Fruit fly (Drosophila melanogaster): Measurements from ENCODE around the gene X11L.
A peak's percentile ranks its signal among the peaks of the same experiment; 100 is the strongest.

Gene X11L

dm6 chrX:17578869-17579781, 20.3 kb upstream of the X11L start, which contains the start of gene Ankle2:
Gene Ankle2 (minus strand): TSS chrX:17579229.
- TF ChIP-seq CG17801 (GFP tag; optimal IDR thresholded peaks at IDR 0.05; ENCODE audit: partially characterized antibody): peak; percentile 24

dm6 chrX:17579782-17580451, 19.5 kb upstream of the X11L start, which contains the start of gene CG12991:
Gene CG12991 (plus strand): TSS chrX:17579861.
- TF ChIP-seq CG17801 (GFP tag; optimal IDR thresholded peaks at IDR 0.05; ENCODE audit: partially characterized antibody): no peak

dm6 chrX:17580954-17581353, 18.5 kb upstream of the X11L start:
- no peak for TF ChIP-seq CG17801 (GFP tag; optimal IDR thresholded peaks at IDR 0.05; ENCODE audit: partially characterized antibody)

dm6 chrX:17581606-17582281, 17.7 kb upstream of the X11L start:
- TF ChIP-seq CG17801 (GFP tag; optimal IDR thresholded peaks at IDR 0.05; ENCODE audit: partially characterized antibody): no peak

- no peak for TF ChIP-seq CG17801 (GFP tag; optimal IDR thresholded peaks at IDR 0.05; ENCODE audit: partially characterized antibody)
Observed at dm6 chrX:17582650-17583049, 16.8 kb upstream of the X11L start.

dm6 chrX:17583706-17584105, 15.7 kb upstream of the X11L start:
- no peak for TF ChIP-seq CG17801 (GFP tag; optimal IDR thresholded peaks at IDR 0.05; ENCODE audit: partially characterized antibody)

dm6 chrX:17585892-17586291, 13.5 kb upstream of the X11L start:
- TF ChIP-seq CG17801 (GFP tag; optimal IDR thresholded peaks at IDR 0.05; ENCODE audit: partially characterized antibody): no peak

- peak; percentile 90 for TF ChIP-seq CG17801 (GFP tag; optimal IDR thresholded peaks at IDR 0.05; ENCODE audit: partially characterized antibody)
Observed at dm6 chrX:17588134-17588533, 11.3 kb upstream of the X11L start.

- TF ChIP-seq CG17801 (GFP tag; optimal IDR thresholded peaks at IDR 0.05; ENCODE audit: partially characterized antibody): no peak
Observed at dm6 chrX:17588565-17588964, 10.8 kb upstream of the X11L start, which contains the start of gene CG12992. Gene CG12992 (plus strand): TSS chrX:17588865.

dm6 chrX:17594745-17595144, 4.7 kb upstream of the X11L start:
- TF ChIP-seq CG17801 (GFP tag; optimal IDR thresholded peaks at IDR 0.05; ENCODE audit: partially characterized antibody): no peak

dm6 chrX:17595822-17596221, 3.6 kb upstream of the X11L start:
- peak; percentile 28 for TF ChIP-seq CG17801 (GFP tag; optimal IDR thresholded peaks at IDR 0.05; ENCODE audit: partially characterized antibody)

- no peak for TF ChIP-seq CG17801 (GFP tag; optimal IDR thresholded peaks at IDR 0.05; ENCODE audit: partially characterized antibody)
Observed at dm6 chrX:17597622-17598021, 1.8 kb upstream of the X11L start.

- TF ChIP-seq CG17801 (GFP tag; optimal IDR thresholded peaks at IDR 0.05; ENCODE audit: partially characterized antibody): no peak
Observed at dm6 chrX:17602466-17602865, 3.1 kb downstream of the X11L start.

dm6 chrX:17611455-17611854, 12.0 kb downstream of the X11L start:
- TF ChIP-seq CG17801 (GFP tag; optimal IDR thresholded peaks at IDR 0.05; ENCODE audit: partially characterized antibody): no peak

dm6 chrX:17622187-17622586, 22.8 kb downstream of the X11L start:
- no peak for TF ChIP-seq CG17801 (GFP tag; optimal IDR thresholded peaks at IDR 0.05; ENCODE audit: partially characterized antibody)
